Worm (Caenorhabditis elegans) whole organism, L4/young adult: Measurements from ENCODE around the gene C48B4.8.

Experiments used
- W03F9.2 ChIP-seq: fragments of 150-350 bp; optimal IDR thresholded peaks from 2 replicates; lab custom pipeline; 2014; ENCODE audit warnings: missing biosample characterization, missing genetic modification characterization
- him-1 ChIP-seq: sonication (generic microtip); optimal IDR thresholded peaks from 2 replicates; lab custom pipeline; 2016; ENCODE audit warnings: missing genotype, missing genetic modification reagents, missing genetic modification characterization, missing compliant biosample characterization

DNA sequence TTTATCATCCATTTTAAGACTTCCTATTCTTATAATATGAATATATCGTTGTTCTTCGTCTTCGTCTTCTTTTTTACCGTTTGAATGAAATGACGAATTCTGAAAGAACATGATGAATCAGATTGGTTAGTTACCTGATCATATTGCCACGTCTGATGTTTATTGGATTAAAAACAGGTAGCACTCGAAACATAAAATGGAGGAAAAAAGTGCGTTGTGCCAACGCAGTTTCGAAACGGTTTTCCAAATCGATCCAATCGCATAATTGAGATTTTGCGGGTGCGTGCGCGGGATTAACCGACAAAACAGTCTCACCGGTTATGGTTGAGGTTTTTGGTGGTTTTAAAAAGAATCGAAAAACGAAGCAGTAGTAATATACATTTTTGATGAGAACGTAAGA is 34.5 kb upstream of the C48B4.8 start, which contains the start of gene rom-2:
- TF ChIP-seq him-1 (tag; lab: Kevin White, UChicago) (no peak), W03F9.2 (tag; lab: Kevin White, UChicago) (no peak)
